Worm (Caenorhabditis elegans) whole organism, late embryonic: ENCODE results near the gene R05A10.6.

Experiments
- C08G9.2 ChIP-seq: sonication (generic microtip); optimal IDR thresholded peaks from 2 replicates; lab custom pipeline; 2016; ENCODE audit warnings: mild to moderate bottlenecking, missing genetic modification characterization, moderate library complexity, missing compliant biosample characterization
- C38D4.7 ChIP-seq: fragments of 200-800 bp; sonication (Bioruptor generic); optimal IDR thresholded peaks from 2 replicates; lab custom pipeline; 2018; ENCODE audit warnings: mild to moderate bottlenecking, missing genetic modification characterization, moderate library complexity, missing compliant biosample characterization
- Y22D7AL.16 ChIP-seq: sonication (generic microtip); optimal IDR thresholded peaks from 2 replicates; lab custom pipeline; 2016; ENCODE audit warnings: missing genetic modification characterization, missing compliant biosample characterization
- ahr-1 ChIP-seq: sonication (generic microtip); optimal IDR thresholded peaks from 2 replicates; lab custom pipeline; 2016; ENCODE audit warnings: missing genetic modification characterization, missing compliant biosample characterization
- ceh-14 ChIP-seq: sonication (generic microtip); optimal IDR thresholded peaks from 2 replicates; lab custom pipeline; 2016; ENCODE audit warnings: missing genotype, missing genetic modification characterization, missing compliant biosample characterization
- ceh-19 ChIP-seq: fragments of 200-800 bp; sonication (Bioruptor generic); optimal IDR thresholded peaks from 2 replicates; lab custom pipeline; 2018; ENCODE audit warnings: mild to moderate bottlenecking, missing genetic modification characterization, missing compliant biosample characterization
- ceh-2 ChIP-seq: sonication (generic microtip); optimal IDR thresholded peaks from 2 replicates; lab custom pipeline; 2016; ENCODE audit warnings: missing genotype, missing genetic modification characterization, missing compliant biosample characterization
- ceh-22 ChIP-seq: sonication (generic microtip); optimal IDR thresholded peaks from 2 replicates; lab custom pipeline; 2017; ENCODE audit warnings: missing biosample characterization, missing genetic modification characterization
- ceh-24 ChIP-seq: sonication (generic microtip); optimal IDR thresholded peaks from 2 replicates; lab custom pipeline; 2016; ENCODE audit warnings: mild to moderate bottlenecking, missing genetic modification characterization, missing compliant biosample characterization
- ceh-31 ChIP-seq: sonication (generic microtip); optimal IDR thresholded peaks from 2 replicates; lab custom pipeline; 2016; ENCODE audit warnings: missing genetic modification characterization, missing compliant biosample characterization
- ceh-48 ChIP-seq: sonication (generic microtip); optimal IDR thresholded peaks from 2 replicates; lab custom pipeline; 2016; ENCODE audit warnings: missing genetic modification characterization, inconsistent platforms, missing compliant biosample characterization
- ceh-9 ChIP-seq: sonication (generic microtip); optimal IDR thresholded peaks from 2 replicates; lab custom pipeline; 2016; ENCODE audit warnings: mild to moderate bottlenecking, missing genetic modification characterization, inconsistent platforms, missing compliant biosample characterization
- che-1 ChIP-seq: sonication (generic microtip); optimal IDR thresholded peaks from 2 replicates; lab custom pipeline; 2016; ENCODE audit warnings: mild to moderate bottlenecking, missing genetic modification characterization, missing compliant biosample characterization
- dmd-4 ChIP-seq: sonication (generic microtip); optimal IDR thresholded peaks from 2 replicates; lab custom pipeline; 2016; ENCODE audit warnings: borderline replicate concordance, missing genetic modification characterization, missing compliant biosample characterization
- dve-1 ChIP-seq: sonication (generic microtip); optimal IDR thresholded peaks from 2 replicates; lab custom pipeline; 2017; ENCODE audit warnings: antibody characterized with exemption, mild to moderate bottlenecking, missing genetic modification characterization, missing compliant biosample characterization
- elt-2 ChIP-seq: sonication (generic microtip); optimal IDR thresholded peaks from 2 replicates; lab custom pipeline; 2016; ENCODE audit warnings: missing genetic modification reagents, missing genetic modification characterization, missing compliant biosample characterization
- fkh-10 ChIP-seq: fragments of 150-350 bp; optimal IDR thresholded peaks from 2 replicates; lab custom pipeline; 2014; ENCODE audit warnings: missing biosample characterization, missing genetic modification reagents, missing genetic modification characterization
- fkh-6 ChIP-seq: sonication (generic microtip); optimal IDR thresholded peaks from 2 replicates; lab custom pipeline; 2016; ENCODE audit warnings: missing genetic modification characterization, missing compliant biosample characterization
- gmeb-2 ChIP-seq: sonication (generic microtip); optimal IDR thresholded peaks from 2 replicates; lab custom pipeline; 2016; ENCODE audit warnings: missing genetic modification characterization, inconsistent platforms, missing compliant biosample characterization
- hlh-13 ChIP-seq: fragments of 200-800 bp; sonication (Bioruptor generic); optimal IDR thresholded peaks from 2 replicates; lab custom pipeline; 2018; ENCODE audit warnings: mild to moderate bottlenecking, missing genetic modification characterization, missing compliant biosample characterization
- hlh-30 ChIP-seq: sonication (generic microtip); optimal IDR thresholded peaks from 2 replicates; lab custom pipeline; 2017; ENCODE audit warnings: antibody characterized with exemption, missing genetic modification characterization, missing compliant biosample characterization; ENCODE audit not compliant: insufficient read depth
- hlh-6 ChIP-seq: sonication (generic microtip); optimal IDR thresholded peaks from 2 replicates; lab custom pipeline; 2016; ENCODE audit warnings: missing genotype, missing genetic modification characterization, missing compliant biosample characterization
- hlh-8 ChIP-seq: sonication (generic microtip); optimal IDR thresholded peaks from 2 replicates; lab custom pipeline; 2016; ENCODE audit warnings: missing genotype, missing genetic modification characterization, missing compliant biosample characterization
- lin-11 ChIP-seq: fragments of 200-800 bp; sonication (Bioruptor generic); optimal IDR thresholded peaks from 2 replicates; lab custom pipeline; 2018; ENCODE audit warnings: mild to moderate bottlenecking, missing genetic modification characterization, missing compliant biosample characterization
- madf-2 ChIP-seq: sonication (generic microtip); optimal IDR thresholded peaks from 2 replicates; lab custom pipeline; 2017; ENCODE audit warnings: missing genetic modification characterization, missing compliant biosample characterization
- nfya-1 ChIP-seq: sonication (generic microtip); optimal IDR thresholded peaks from 2 replicates; lab custom pipeline; 2017; ENCODE audit warnings: missing genetic modification characterization, mild to moderate bottlenecking, missing compliant biosample characterization, antibody characterized with exemption, moderate library complexity
- nhr-11 ChIP-seq: fragments of 150-350 bp; optimal IDR thresholded peaks from 2 replicates; lab custom pipeline; 2014; ENCODE audit warnings: missing biosample characterization, missing genetic modification characterization
- nhr-232 ChIP-seq: sonication (generic microtip); optimal IDR thresholded peaks from 2 replicates; lab custom pipeline; 2016; ENCODE audit warnings: missing genetic modification characterization, missing compliant biosample characterization
- odd-2 ChIP-seq: sonication (generic microtip); optimal IDR thresholded peaks from 2 replicates; lab custom pipeline; 2017; ENCODE audit warnings: antibody characterized with exemption, mild to moderate bottlenecking, missing genetic modification characterization, missing compliant biosample characterization
- pag-3 ChIP-seq: sonication (generic microtip); optimal IDR thresholded peaks from 2 replicates; lab custom pipeline; 2016; ENCODE audit warnings: missing compliant biosample characterization, missing genetic modification characterization, borderline replicate concordance
- pat-9 ChIP-seq: fragments of 200-800 bp; sonication (Bioruptor generic); optimal IDR thresholded peaks from 2 replicates; lab custom pipeline; 2018; ENCODE audit warnings: mild to moderate bottlenecking, missing genetic modification characterization, moderate library complexity, missing compliant biosample characterization
- pax-1 ChIP-seq: fragments of 150-350 bp; optimal IDR thresholded peaks from 2 replicates; lab custom pipeline; 2014; ENCODE audit warnings: missing biosample characterization, missing genetic modification characterization
- pha-2 ChIP-seq: sonication (generic microtip); optimal IDR thresholded peaks from 2 replicates; lab custom pipeline; 2017; ENCODE audit warnings: mild to moderate bottlenecking, missing genetic modification characterization, missing compliant biosample characterization
- pqm-1 ChIP-seq: sonication (generic microtip); optimal IDR thresholded peaks from 2 replicates; lab custom pipeline; 2016; ENCODE audit warnings: missing genetic modification characterization, missing compliant biosample characterization
- rnt-1 ChIP-seq: sonication (generic microtip); optimal IDR thresholded peaks from 2 replicates; lab custom pipeline; 2016; ENCODE audit warnings: missing genetic modification characterization, missing compliant biosample characterization
- sdc-2 ChIP-seq: sonication (generic microtip); optimal IDR thresholded peaks from 2 replicates; lab custom pipeline; 2016; ENCODE audit warnings: missing genotype, missing genetic modification characterization, missing compliant biosample characterization
- sox-4 ChIP-seq: sonication (generic microtip); optimal IDR thresholded peaks from 2 replicates; lab custom pipeline; 2017; ENCODE audit warnings: mild to moderate bottlenecking, missing genetic modification characterization, inconsistent platforms, missing compliant biosample characterization
- tbx-2 ChIP-seq: sonication (generic microtip); optimal IDR thresholded peaks from 2 replicates; lab custom pipeline; 2016; ENCODE audit warnings: missing genetic modification characterization, missing compliant biosample characterization
- tbx-7 ChIP-seq: sonication (generic microtip); optimal IDR thresholded peaks from 2 replicates; lab custom pipeline; 2016; ENCODE audit warnings: missing genotype, missing genetic modification characterization, missing compliant biosample characterization
- ttx-3 ChIP-seq: sonication (generic microtip); optimal IDR thresholded peaks from 2 replicates; lab custom pipeline; 2016; ENCODE audit warnings: missing genetic modification reagents, missing genetic modification characterization, missing compliant biosample characterization
- unc-3 ChIP-seq, 2 experiments: fragments of 200-800 bp in 1 of 2; sonication (Bioruptor generic) in 1 of 2; sonication (generic microtip) in 1 of 2; conservative IDR thresholded peaks in 1 of 2; optimal IDR thresholded peaks in 1 of 2; 2 replicates each; pipeline versions ENCODE4 v1.3.6 to Lab custom; 2016 to 2022; ENCODE audit warnings: missing compliant biosample characterization in 2 of 2, missing genetic modification characterization in 2 of 2, missing genetic modification reagents in 1 of 2
- unc-55 ChIP-seq: sonication (generic microtip); optimal IDR thresholded peaks from 2 replicates; lab custom pipeline; 2017; ENCODE audit warnings: missing biosample characterization, missing genetic modification reagents, missing genetic modification characterization
- unc-86 ChIP-seq: sonication (generic microtip); optimal IDR thresholded peaks from 2 replicates; lab custom pipeline; 2016; ENCODE audit warnings: missing genetic modification characterization, missing compliant biosample characterization
- zip-5 ChIP-seq: sonication (generic microtip); optimal IDR thresholded peaks from 2 replicates; lab custom pipeline; 2016; ENCODE audit warnings: missing genetic modification characterization, missing compliant biosample characterization
- ztf-16 ChIP-seq: sonication (generic microtip); optimal IDR thresholded peaks from 2 replicates; lab custom pipeline; 2017; ENCODE audit warnings: missing genetic modification characterization, missing compliant biosample characterization

The R05A10.6 gene

ce11 chrIV:14131770-14132169, 33.8 kb upstream of the R05A10.6 start, which contains the start of gene srz-59:
srz-59 (plus strand) TSS chrIV:14132070.
- TF ChIP-seq hlh-13 (GFP tag; lab: Kevin White, UChicago) (no peak), pag-3 (no peak), ceh-14 (tag; lab: Kevin White, UChicago) (no peak), pat-9 (tag; lab: Kevin White, UChicago) (no peak), fkh-6 (tag; lab: Kevin White, UChicago) (no peak), ceh-9 (tag; lab: Kevin White, UChicago) (no peak), tbx-2 (no peak), pqm-1 (tag; lab: Kevin White, UChicago) (no peak), C08G9.2 (tag; lab: Kevin White, UChicago) (no peak), nhr-232 (tag; lab: Kevin White, UChicago) (no peak)

DNA sequence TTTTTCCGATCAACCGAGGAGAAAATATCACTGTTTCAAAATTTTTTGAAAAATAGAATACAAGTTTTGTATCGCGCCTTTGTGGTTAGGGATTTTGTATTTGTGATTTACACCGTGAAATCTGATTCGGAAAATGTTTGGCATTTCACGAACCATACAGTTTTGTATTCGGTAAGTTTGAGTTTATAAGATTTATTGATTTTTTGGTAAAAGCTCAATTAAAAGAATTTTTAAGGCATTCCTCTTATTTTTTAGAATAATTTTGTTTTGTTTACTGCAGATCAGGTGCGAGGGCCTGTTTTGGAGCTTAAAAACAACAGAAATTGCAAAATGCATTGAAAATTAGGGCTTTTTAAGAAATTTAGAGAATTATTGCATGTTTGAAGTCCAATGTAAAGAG, 32.2 kb upstream of the R05A10.6 start:
- no peak for TF ChIP-seq lin-11 (tag; lab: Kevin White, UChicago)
- no peak for TF ChIP-seq sdc-2 (tag; lab: Kevin White, UChicago)
- no peak for TF ChIP-seq ceh-48 (tag; lab: Kevin White, UChicago)
- TF ChIP-seq ceh-22 (tag; lab: Kevin White, UChicago): no peak
- TF ChIP-seq dve-1 (tag; lab: Kevin White, UChicago): no peak
- TF ChIP-seq ceh-31 (tag; lab: Kevin White, UChicago): no peak
- TF ChIP-seq ttx-3: no peak
- no peak for TF ChIP-seq ceh-2 (tag; lab: Kevin White, UChicago)
- TF ChIP-seq rnt-1 (tag; lab: Kevin White, UChicago): no peak
- no peak for TF ChIP-seq unc-86 (tag; lab: Kevin White, UChicago)
- TF ChIP-seq, all 69 proteins: peak for 0

ce11 chrIV:14137063-14137462, 28.5 kb upstream of the R05A10.6 start, which contains the start of gene srz-31:
srz-31 (plus strand) TSS chrIV:14137363.
- TF ChIP-seq C38D4.7 (GFP tag; lab: Kevin White, UChicago) (no peak), che-1 (tag; lab: Kevin White, UChicago) (no peak), tbx-2 (no peak), sox-4 (tag; lab: Kevin White, UChicago) (no peak), ceh-24 (tag; lab: Kevin White, UChicago) (no peak), ceh-19 (GFP tag; lab: Kevin White, UChicago) (no peak), gmeb-2 (tag; lab: Kevin White, UChicago) (no peak), Y22D7AL.16 (tag; lab: Kevin White, UChicago) (no peak), elt-2 (no peak), ceh-22 (tag; lab: Kevin White, UChicago) (no peak), hlh-8 (tag; lab: Kevin White, UChicago) (no peak), sdc-2 (tag; lab: Kevin White, UChicago) (no peak), hlh-30 (tag; lab: Kevin White, UChicago) (no peak), pag-3 (no peak), zip-5 (tag; lab: Kevin White, UChicago) (no peak)

ce11 chrIV:14143042-14143441, 22.5 kb upstream of the R05A10.6 start:
- TF ChIP-seq hlh-6 (tag; lab: Kevin White, UChicago) (no peak), odd-2 (no peak), tbx-7 (tag; lab: Kevin White, UChicago) (no peak), pha-2 (tag; lab: Kevin White, UChicago) (no peak)

ce11 chrIV:14145594-14145993, 20.0 kb upstream of the R05A10.6 start, which contains the start of gene oac-37:
oac-37 (plus strand) TSS chrIV:14145894.
- TF ChIP-seq unc-3 (GFP tag; conservative IDR thresholded peaks at IDR 0.05; lab: Robert Waterston, UW) (no peak), unc-3 (tag; optimal IDR thresholded peaks at IDR 0.05; lab: Kevin White, UChicago) (no peak), pax-1 (tag; lab: Kevin White, UChicago) (no peak), fkh-10 (GFP tag; lab: Kevin White, UChicago) (no peak), gmeb-2 (tag; lab: Kevin White, UChicago) (no peak), pqm-1 (tag; lab: Kevin White, UChicago) (no peak), dmd-4 (tag; lab: Kevin White, UChicago) (no peak), ahr-1 (tag; lab: Kevin White, UChicago) (no peak), madf-2 (no peak), nhr-11 (no peak), unc-55 (no peak), nfya-1 (tag; lab: Kevin White, UChicago) (no peak), ceh-24 (tag; lab: Kevin White, UChicago) (no peak), hlh-6 (tag; lab: Kevin White, UChicago) (no peak), pat-9 (tag; lab: Kevin White, UChicago) (no peak), C08G9.2 (tag; lab: Kevin White, UChicago) (no peak), ztf-16 (tag; lab: Kevin White, UChicago) (no peak)
